Worm (Caenorhabditis elegans): Measurements from ENCODE around the gene F14F7.7.

- TF ChIP-seq pqm-1 (tag; optimal IDR thresholded peaks at IDR 0.05), result no peak
- TF ChIP-seq nhr-47 (tag; optimal IDR thresholded peaks at IDR 0.05), result no peak
- no peak for TF ChIP-seq elt-3 (tag; optimal IDR thresholded peaks at IDR 0.05)
- TF ChIP-seq unc-130 (tag; optimal IDR thresholded peaks at IDR 0.05), result no peak
- TF ChIP-seq lsy-2 (tag; optimal IDR thresholded peaks at IDR 0.05), result no peak
- TF ChIP-seq nhr-77 (tag; optimal IDR thresholded peaks at IDR 0.05), result no peak
These were observed 43.3 kb upstream of the F14F7.7 start, which contains the start of gene ZK1010.5 for ce11 chrIII:12987418-12987817.

Data from whole organism, L1 larva.